Fruit fly (Drosophila melanogaster) whole organism, embryonic: ENCODE results near the gene CG4218.
A peak's percentile ranks its signal among the peaks of the same experiment; 100 is the strongest.

ENCODE experiments used
- Abd-B ChIP-seq: fragments of 200-800 bp; sonication (Bioruptor generic); optimal IDR thresholded peaks from 2 replicates; lab custom pipeline; 2018; ENCODE audit warnings: missing biosample characterization, mild to moderate bottlenecking, missing genetic modification characterization, moderate library complexity
- Asciz ChIP-seq: fragments of 200-800 bp; sonication (Bioruptor generic); optimal IDR thresholded peaks from 2 replicates; lab custom pipeline; 2017; ENCODE audit warnings: missing biosample characterization, mild to moderate bottlenecking, missing genetic modification characterization, missing genetic modification reagents
- Bgb ChIP-seq: fragments of 200-800 bp; sonication (Bioruptor generic); IDR thresholded peaks from 2 replicates; pipeline ENCODE4 v1.3.6; 2022; ENCODE audit warnings: missing biosample characterization, missing genetic modification characterization; ENCODE audit not compliant: partially characterized antibody
- CG10267 ChIP-seq: fragments of 200-800 bp; sonication (Bioruptor generic); optimal IDR thresholded peaks from 2 replicates; lab custom pipeline; 2018; ENCODE audit warnings: missing biosample characterization, mild to moderate bottlenecking, missing genetic modification characterization, moderate library complexity
- CG11504 ChIP-seq: fragments of 200-800 bp; sonication (Bioruptor generic); optimal IDR thresholded peaks from 3 replicates; lab custom pipeline; 2019; ENCODE audit warnings: missing biosample characterization, mild to moderate bottlenecking, missing genetic modification characterization, moderate library complexity
- CG12104 ChIP-seq: fragments of 200-800 bp; sonication (Bioruptor generic); optimal IDR thresholded peaks from 3 replicates; lab custom pipeline; 2016; ENCODE audit warnings: missing biosample characterization, missing genetic modification characterization
- CG12769 ChIP-seq: fragments of 200-800 bp; sonication (Bioruptor generic); optimal IDR thresholded peaks from 2 replicates; lab custom pipeline; 2019; ENCODE audit warnings: missing biosample characterization, mild to moderate bottlenecking, missing genetic modification characterization, moderate library complexity
- CG13287 ChIP-seq: fragments of 200-800 bp; sonication (Bioruptor generic); IDR thresholded peaks from 2 replicates; pipeline ENCODE4 v1.3.6; 2022; ENCODE audit warnings: missing biosample characterization, missing genetic modification characterization; ENCODE audit not compliant: partially characterized antibody
- CG13424 ChIP-seq: fragments of 200-800 bp; sonication (Bioruptor generic); optimal IDR thresholded peaks from 2 replicates; lab custom pipeline; 2019; ENCODE audit warnings: missing biosample characterization, mild to moderate bottlenecking, missing genetic modification characterization, moderate library complexity
- CG15073 ChIP-seq: fragments of 200-800 bp; sonication (Bioruptor generic); optimal IDR thresholded peaks from 2 replicates; lab custom pipeline; 2016; ENCODE audit warnings: missing biosample characterization, missing genetic modification characterization
- CG1603 ChIP-seq: fragments of 200-800 bp; sonication (Bioruptor generic); optimal IDR thresholded peaks from 2 replicates; lab custom pipeline; 2019; ENCODE audit warnings: missing biosample characterization, mild to moderate bottlenecking, missing genetic modification characterization, moderate library complexity
- CG2120 ChIP-seq: fragments of 200-800 bp; sonication (Bioruptor generic); optimal IDR thresholded peaks from 3 replicates; lab custom pipeline; 2016; ENCODE audit warnings: missing biosample characterization, missing genetic modification characterization
- CG3163 ChIP-seq: fragments of 200-800 bp; sonication (Bioruptor generic); optimal IDR thresholded peaks from 3 replicates; lab custom pipeline; 2016; ENCODE audit warnings: missing biosample characterization, missing genetic modification characterization
- CG42726 ChIP-seq: fragments of 200-800 bp; sonication (Bioruptor generic); IDR thresholded peaks from 2 replicates; pipeline ENCODE4 v1.3.6; 2022; ENCODE audit warnings: missing biosample characterization, missing genetic modification characterization; ENCODE audit not compliant: partially characterized antibody
- CG8281 ChIP-seq: fragments of 200-800 bp; sonication (Bioruptor generic); optimal IDR thresholded peaks from 2 replicates; lab custom pipeline; 2018; ENCODE audit warnings: missing biosample characterization, mild to moderate bottlenecking, missing genetic modification characterization, moderate library complexity
- CTCF ChIP-seq: fragments of 200-800 bp; sonication (Bioruptor generic); optimal IDR thresholded peaks from 2 replicates; lab custom pipeline; 2017; ENCODE audit warnings: missing biosample characterization, mild to moderate bottlenecking, missing genetic modification characterization, moderate library complexity
- Dek ChIP-seq: fragments of 200-800 bp; sonication (Bioruptor generic); optimal IDR thresholded peaks from 3 replicates; lab custom pipeline; 2019; ENCODE audit warnings: missing biosample characterization, mild to moderate bottlenecking, missing genetic modification characterization, moderate library complexity
- Dp ChIP-seq: fragments of 200-800 bp; sonication (Bioruptor generic); optimal IDR thresholded peaks from 2 replicates; lab custom pipeline; 2018; ENCODE audit warnings: missing biosample characterization, mild to moderate bottlenecking, missing genetic modification characterization, moderate library complexity
- E2f2 ChIP-seq: fragments of 200-800 bp; sonication (Bioruptor generic); IDR thresholded peaks from 2 replicates; pipeline ENCODE4 v1.3.6; 2022; ENCODE audit warnings: missing biosample characterization, missing genetic modification characterization
- Gug ChIP-seq: fragments of 200-800 bp; sonication (Bioruptor generic); IDR thresholded peaks from 4 replicates; pipeline ENCODE4 v1.3.6; 2022; ENCODE audit warnings: missing biosample characterization, missing genetic modification characterization
- HmgZ ChIP-seq: fragments of 200-800 bp; sonication (Bioruptor generic); optimal IDR thresholded peaks from 2 replicates; lab custom pipeline; 2018; ENCODE audit warnings: missing biosample characterization, mild to moderate bottlenecking, missing genetic modification characterization
- Hmr ChIP-seq: fragments of 200-800 bp; sonication (Bioruptor generic); optimal IDR thresholded peaks from 3 replicates; lab custom pipeline; 2017; ENCODE audit warnings: mild to moderate bottlenecking, missing biosample characterization, missing genetic modification reagents, missing genetic modification characterization
- Hsf ChIP-seq: fragments of 200-800 bp; sonication (Bioruptor generic); optimal IDR thresholded peaks from 3 replicates; lab custom pipeline; 2016; ENCODE audit warnings: missing biosample characterization, missing genetic modification characterization
- Kr ChIP-seq: fragments of 200-800 bp; sonication (Bioruptor generic); optimal IDR thresholded peaks from 2 replicates; lab custom pipeline; 2017; ENCODE audit warnings: missing biosample characterization, mild to moderate bottlenecking, missing genetic modification characterization
- Lhr ChIP-seq: fragments of 200-800 bp; sonication (Bioruptor generic); optimal IDR thresholded peaks from 3 replicates; lab custom pipeline; 2017; ENCODE audit warnings: mild to moderate bottlenecking, missing biosample characterization, missing genetic modification reagents, missing genetic modification characterization
- Med ChIP-seq: fragments of 200-800 bp; sonication (Bioruptor generic); peaks from one replicate; lab custom pipeline; 2016; ENCODE audit warnings: missing biosample characterization, missing genetic modification characterization, mild to moderate bottlenecking, inconsistent platforms, moderate library complexity
- Myb ChIP-seq: fragments of 200-800 bp; sonication (Bioruptor generic); optimal IDR thresholded peaks from 2 replicates; lab custom pipeline; 2016; ENCODE audit warnings: missing biosample characterization, missing genetic modification characterization
- Rfx ChIP-seq: fragments of 200-800 bp; sonication (Bioruptor generic); IDR thresholded peaks from 2 replicates; pipeline ENCODE4 v1.3.6; 2022; ENCODE audit warnings: missing biosample characterization, missing genetic modification characterization
- Scr ChIP-seq: fragments of 200-800 bp; sonication (Bioruptor generic); IDR thresholded peaks from 2 replicates; pipeline ENCODE4 v1.3.6; 2022; ENCODE audit warnings: missing biosample characterization, missing genetic modification characterization; ENCODE audit not compliant: partially characterized antibody
- Sox102F ChIP-seq: fragments of 200-800 bp; sonication (Bioruptor generic); optimal IDR thresholded peaks from 2 replicates; lab custom pipeline; 2018; ENCODE audit warnings: missing biosample characterization, mild to moderate bottlenecking, missing genetic modification characterization, moderate library complexity
- Stat92E ChIP-seq, 3 experiments: fragments of >200 bp in 2 of 3; fragments of 200-800 bp in 1 of 3; sonication (Bioruptor generic) in 1 of 3; optimal IDR thresholded peaks; 2 replicates each; lab custom pipeline; 2017 to 2019; ENCODE audit warnings: missing biosample characterization in 3 of 3, missing genetic modification characterization in 3 of 3, mild to moderate bottlenecking in 1 of 3, moderate library complexity in 1 of 3
- Usf ChIP-seq: fragments of 200-800 bp; sonication (Bioruptor generic); optimal IDR thresholded peaks from 2 replicates; lab custom pipeline; 2017; ENCODE audit warnings: missing genotype, missing biosample characterization, missing genetic modification characterization
- Xbp1 ChIP-seq: fragments of 200-800 bp; sonication (Bioruptor generic); optimal IDR thresholded peaks from 3 replicates; lab custom pipeline; 2016; ENCODE audit warnings: missing biosample characterization, mild to moderate bottlenecking, missing genetic modification characterization
- abd-A ChIP-seq: fragments of 200-800 bp; sonication (Bioruptor generic); optimal IDR thresholded peaks from 3 replicates; lab custom pipeline; 2019; ENCODE audit warnings: missing biosample characterization, mild to moderate bottlenecking, missing genetic modification characterization, moderate library complexity
- amos ChIP-seq: fragments of 200-800 bp; sonication (Bioruptor generic); IDR thresholded peaks from 2 replicates; pipeline ENCODE4 v1.3.6; 2022; ENCODE audit warnings: missing biosample characterization, missing genetic modification characterization; ENCODE audit not compliant: partially characterized antibody
- chif ChIP-seq, 2 experiments: fragments of 200-800 bp; sonication (Bioruptor generic); optimal IDR thresholded peaks; 3 replicates each; lab custom pipeline; 2016; ENCODE audit warnings: missing biosample characterization in 2 of 2, missing genetic modification characterization in 2 of 2
- dati ChIP-seq: fragments of 200-800 bp; sonication (Bioruptor generic); IDR thresholded peaks from 2 replicates; pipeline ENCODE4 v1.3.6; 2022; ENCODE audit warnings: missing biosample characterization, missing genetic modification characterization
- eve ChIP-seq, 2 experiments: fragments of >200 bp; optimal IDR thresholded peaks; 2 replicates each; lab custom pipeline; 2017; ENCODE audit warnings: missing biosample characterization in 2 of 2, missing genetic modification characterization in 2 of 2
- grau ChIP-seq: fragments of 200-800 bp; optimal IDR thresholded peaks from 3 replicates; lab custom pipeline; 2019; ENCODE audit warnings: missing biosample characterization, mild to moderate bottlenecking, missing genetic modification characterization, moderate library complexity
- insv ChIP-seq, 2 experiments: fragments of 200-800 bp; sonication (Bioruptor generic); optimal IDR thresholded peaks; 3 replicates each; lab custom pipeline; 2016 to 2018; ENCODE audit warnings: missing biosample characterization in 2 of 2, missing genetic modification characterization in 2 of 2
- knrl ChIP-seq: fragments of 200-800 bp; sonication (Bioruptor generic); IDR thresholded peaks from 3 replicates; pipeline ENCODE4 v1.3.6; 2022; ENCODE audit warnings: missing biosample characterization, missing genetic modification characterization; ENCODE audit not compliant: partially characterized antibody
- mirr ChIP-seq: fragments of 200-800 bp; sonication (Bioruptor generic); optimal IDR thresholded peaks from 3 replicates; lab custom pipeline; 2018; ENCODE audit warnings: missing biosample characterization, mild to moderate bottlenecking, missing genetic modification characterization
- odd ChIP-seq: fragments of 200-800 bp; sonication (Bioruptor generic); optimal IDR thresholded peaks from 2 replicates; lab custom pipeline; 2017; ENCODE audit warnings: missing biosample characterization, mild to moderate bottlenecking, missing genetic modification characterization
- repo ChIP-seq: fragments of 200-800 bp; sonication (Bioruptor generic); optimal IDR thresholded peaks from 2 replicates; lab custom pipeline; 2016; ENCODE audit warnings: missing biosample characterization, missing genetic modification characterization
- sens ChIP-seq: fragments of 200-800 bp; sonication (Bioruptor generic); peaks from one replicate; lab custom pipeline; 2016; ENCODE audit warnings: missing biosample characterization, missing genetic modification characterization
- sna ChIP-seq: fragments of 200-800 bp; sonication (Bioruptor generic); IDR thresholded peaks from 2 replicates; pipeline ENCODE4 v1.3.6; 2022; ENCODE audit warnings: missing biosample characterization, missing genetic modification characterization; ENCODE audit not compliant: partially characterized antibody
- stwl ChIP-seq: fragments of 200-800 bp; sonication (Bioruptor generic); optimal IDR thresholded peaks from 3 replicates; lab custom pipeline; 2018; ENCODE audit warnings: missing biosample characterization, mild to moderate bottlenecking, missing genetic modification characterization, moderate library complexity
- sug ChIP-seq: fragments of 200-800 bp; optimal IDR thresholded peaks from 2 replicates; lab custom pipeline; 2019; ENCODE audit warnings: missing biosample characterization, mild to moderate bottlenecking, missing genetic modification characterization, moderate library complexity

The CG4218 gene

DNA sequence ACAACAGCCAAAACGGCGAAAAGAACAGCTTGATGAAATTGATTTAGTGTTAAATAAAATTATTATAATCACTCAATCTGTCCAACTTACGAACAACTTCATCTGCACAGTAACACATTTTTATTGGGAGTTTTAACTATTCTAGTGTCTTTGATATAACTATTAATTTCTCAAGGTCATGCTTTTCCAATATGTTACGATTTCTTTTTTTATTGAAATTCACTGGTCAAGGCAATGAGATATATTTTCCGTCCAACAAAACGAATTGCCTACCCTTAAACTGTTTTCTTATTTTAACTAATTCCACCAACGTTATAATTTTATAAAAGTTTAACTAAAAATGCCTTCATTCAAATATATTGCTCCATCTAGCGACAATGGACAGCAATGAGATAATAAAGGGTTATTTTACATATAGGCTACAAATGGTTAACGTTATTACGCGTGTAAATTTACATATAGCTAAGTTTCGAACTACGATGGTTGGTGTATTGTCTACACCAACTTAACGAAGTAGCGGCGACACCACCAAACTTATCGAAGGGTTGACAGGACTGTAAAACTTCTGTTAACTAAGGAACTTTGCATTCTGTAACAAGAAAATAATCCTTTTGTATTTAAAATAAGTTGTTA, 39.8 kb upstream of the CG4218 start:
- TF ChIP-seq Asciz (GFP tag; lab: Kevin White, UChicago) (no peak), Dp (GFP tag; lab: Kevin White, UChicago) (peak; percentile 9), CTCF (peak; percentile 92), Kr (peak; percentile 100), amos (GFP tag; lab: Robert Waterston, UW) (peak; percentile 68), grau (tag; lab: Kevin White, UChicago) (peak; percentile 20), Bgb (GFP tag; lab: Robert Waterston, UW) (peak; percentile 61), Sox102F (GFP tag; lab: Kevin White, UChicago) (peak; percentile 17), sug (peak; percentile 9), Med (GFP tag; lab: Kevin White, UChicago) (peak; percentile 49), Dek (tag; lab: Kevin White, UChicago) (peak; percentile 13), CG10267 (tag; lab: Kevin White, UChicago) (peak; percentile 17), CG13424 (tag; lab: Kevin White, UChicago) (peak; percentile 11), CG12769 (tag; lab: Kevin White, UChicago) (peak; percentile 35), sna (GFP tag; lab: Robert Waterston, UW) (no peak), Hsf (GFP tag; lab: Kevin White, UChicago) (peak; percentile 14), Scr (GFP tag; lab: Robert Waterston, UW) (peak; percentile 46; the same call in 1 of the 2 replicates), Hmr (GFP tag; lab: Kevin White, UChicago) (peak; percentile 50), sens (GFP tag; lab: Kevin White, UChicago) (peak; percentile 7), eve (GFP tag; optimal IDR thresholded peaks at IDR 0.05; lab: Kevin White, UChicago) (peak in 1 of 2 experiments; percentile 24), Stat92E (GFP tag; optimal IDR thresholded peaks at IDR 0.05; lab: Kevin White, UChicago) (no peak), Gug (GFP tag; lab: Robert Waterston, UW) (no peak), odd (GFP tag; lab: Kevin White, UChicago) (no peak), CG8281 (peak; percentile 77), Xbp1 (GFP tag; lab: Kevin White, UChicago) (peak; percentile 9), CG42726 (GFP tag; lab: Robert Waterston, UW) (0 out of 2 replicates have a peak, but pooled peaks have one; percentile 39), mirr (GFP tag; lab: Kevin White, UChicago) (no peak), chif (GFP tag; optimal IDR thresholded peaks at IDR 0.05; lab: Kevin White, UChicago) (peak in 1 of 2 experiments; percentile 4), CG15073 (GFP tag; lab: Kevin White, UChicago) (peak; percentile 60), E2f2 (peak; percentile 19; the same call in 1 of the 2 replicates), Abd-B (peak; percentile 5), abd-A (no peak), Lhr (GFP tag; lab: Kevin White, UChicago) (peak; percentile 73), CG12104 (GFP tag; lab: Kevin White, UChicago) (no peak), stwl (peak; percentile 21), repo (GFP tag; lab: Kevin White, UChicago) (no peak), CG1603 (tag; lab: Kevin White, UChicago) (peak; percentile 41), CG11504 (tag; lab: Kevin White, UChicago) (peak; percentile 43), HmgZ (peak; percentile 72), Rfx (GFP tag; lab: Robert Waterston, UW) (peak; percentile 19; the same call in 1 of the 2 replicates), CG3163 (GFP tag; lab: Kevin White, UChicago) (no peak), CG13287 (peak; percentile 53; the same call in 1 of the 2 replicates), Usf (GFP tag; lab: Kevin White, UChicago) (no peak), knrl (GFP tag; lab: Robert Waterston, UW) (peak; percentile 42; the same call in 1 of the 3 replicates), Myb (peak; percentile 43), dati (GFP tag; lab: Robert Waterston, UW) (no peak), insv (GFP tag; optimal IDR thresholded peaks at IDR 0.05; lab: Kevin White, UChicago) (peak in 1 of 2 experiments; percentile 72), CG2120 (peak; percentile 2)
